Fruit fly (Drosophila melanogaster) whole organism, prepupa: ENCODE measurements around the gene CG4101.

Source experiments
- CG1621 ChIP-seq: fragments of 200-800 bp; sonication (Bioruptor generic); optimal IDR thresholded peaks from 3 replicates; lab custom pipeline; 2018; ENCODE audit warnings: missing biosample characterization, mild to moderate bottlenecking, missing genetic modification characterization
- CG3032 ChIP-seq: fragments of 200-800 bp; optimal IDR thresholded peaks from 2 replicates; lab custom pipeline; 2019; ENCODE audit warnings: missing biosample characterization, mild to moderate bottlenecking, missing genetic modification characterization, moderate library complexity
- Ets21C ChIP-seq: fragments of 200-800 bp; sonication (Bioruptor generic); optimal IDR thresholded peaks from 3 replicates; lab custom pipeline; 2016; ENCODE audit warnings: missing biosample characterization, missing genetic modification characterization
- Hr38 ChIP-seq: sonication (Bioruptor generic); optimal IDR thresholded peaks from 2 replicates; lab custom pipeline; 2016; ENCODE audit warnings: missing biosample characterization, missing genetic modification characterization
- Sox102F ChIP-seq: fragments of 200-800 bp; sonication (Bioruptor generic); optimal IDR thresholded peaks from 2 replicates; lab custom pipeline; 2016; ENCODE audit warnings: missing biosample characterization, mild to moderate bottlenecking, missing genetic modification characterization
- Sox15 ChIP-seq: fragments of 200-800 bp; sonication (Bioruptor generic); optimal IDR thresholded peaks from 3 replicates; lab custom pipeline; 2016; ENCODE audit warnings: missing biosample characterization, missing genetic modification characterization
- acj6 ChIP-seq: fragments of 200-800 bp; sonication (Bioruptor generic); optimal IDR thresholded peaks from 3 replicates; lab custom pipeline; 2016; ENCODE audit warnings: missing biosample characterization, missing genetic modification characterization
- fkh ChIP-seq: fragments of 200-800 bp; sonication (Bioruptor generic); optimal IDR thresholded peaks from 3 replicates; lab custom pipeline; 2017; ENCODE audit warnings: missing biosample characterization, mild to moderate bottlenecking, missing genetic modification characterization, moderate library complexity
- net ChIP-seq: fragments of 200-800 bp; sonication (Bioruptor generic); optimal IDR thresholded peaks from 3 replicates; lab custom pipeline; 2016; ENCODE audit warnings: missing biosample characterization, missing genetic modification characterization

DNA sequence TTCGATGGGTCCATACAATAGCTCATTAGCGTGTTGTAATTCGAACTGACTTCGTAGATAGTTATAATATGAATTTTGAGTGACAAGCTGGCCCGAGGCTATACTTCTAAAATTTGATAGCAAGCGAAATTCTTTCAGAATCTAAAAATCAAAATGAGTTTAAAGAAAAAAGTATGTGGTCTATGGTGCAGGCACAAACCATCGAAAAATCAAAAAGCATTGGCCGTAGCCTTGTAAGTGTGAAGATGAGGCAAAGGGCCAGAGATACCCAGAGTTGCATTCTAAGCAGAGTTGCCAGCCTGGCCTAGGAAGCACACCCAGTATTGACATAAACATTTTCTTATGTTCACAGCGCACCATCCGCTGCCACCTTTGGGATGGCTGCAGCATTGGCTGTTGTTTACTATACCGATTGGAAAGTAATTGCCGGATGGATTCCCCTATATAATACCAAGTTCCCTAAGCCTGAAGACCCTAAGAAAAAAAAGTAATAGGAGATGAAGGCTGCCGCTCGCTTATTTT, 45.5 kb upstream of the CG4101 start, which contains the start of gene UQCR-6.4L:
- no peak for TF ChIP-seq net (GFP tag; lab: Kevin White, UChicago)
- no peak for TF ChIP-seq Sox102F (GFP tag; lab: Kevin White, UChicago)
- no peak for TF ChIP-seq acj6 (GFP tag; lab: Kevin White, UChicago)
- TF ChIP-seq fkh (GFP tag; lab: Kevin White, UChicago): no peak
- TF ChIP-seq CG3032: no peak
- TF ChIP-seq Sox15 (GFP tag; lab: Kevin White, UChicago): no peak
- TF ChIP-seq Hr38 (GFP tag; lab: Kevin White, UChicago): no peak
- TF ChIP-seq CG1621 (tag; lab: Kevin White, UChicago): no peak
- no peak for TF ChIP-seq Ets21C (GFP tag; lab: Kevin White, UChicago)
